Worm (Caenorhabditis elegans) whole organism, L2 larva: ENCODE results near the gene F25E5.16.

Experiments used
- C34F6.9 ChIP-seq: fragments of 150-350 bp; optimal IDR thresholded peaks from 2 replicates; lab custom pipeline; 2014; ENCODE audit warnings: missing biosample characterization, missing genetic modification characterization
- F13H6.1 ChIP-seq: sonication (generic microtip); optimal IDR thresholded peaks from 2 replicates; lab custom pipeline; 2016; ENCODE audit warnings: missing genetic modification characterization, missing compliant biosample characterization
- R02D3.7 ChIP-seq: fragments of 150-350 bp; optimal IDR thresholded peaks from 2 replicates; lab custom pipeline; 2014; ENCODE audit warnings: missing biosample characterization, missing genetic modification characterization
- ZK546.5 ChIP-seq: sonication (generic microtip); optimal IDR thresholded peaks from 2 replicates; lab custom pipeline; 2017; ENCODE audit warnings: missing biosample characterization, missing genetic modification characterization
- alr-1 ChIP-seq: fragments of 150-350 bp; optimal IDR thresholded peaks from 2 replicates; lab custom pipeline; 2014; ENCODE audit warnings: missing biosample characterization, missing genetic modification characterization
- aly-2 ChIP-seq: fragments of 150-350 bp; optimal IDR thresholded peaks from 2 replicates; lab custom pipeline; 2014; ENCODE audit warnings: missing biosample characterization, missing genetic modification characterization
- ama-1 ChIP-seq: fragments of 150-350 bp; optimal IDR thresholded peaks from 2 replicates; lab custom pipeline; 2018; ENCODE audit warnings: inconsistent platforms
- blmp-1 ChIP-seq: sonication (generic microtip); optimal IDR thresholded peaks from 2 replicates; lab custom pipeline; 2017; ENCODE audit warnings: missing genetic modification characterization, mild to moderate bottlenecking, missing compliant biosample characterization, antibody characterized with exemption, moderate library complexity; ENCODE audit not compliant: insufficient read depth
- ceh-82 ChIP-seq: fragments of 150-350 bp; optimal IDR thresholded peaks from 2 replicates; lab custom pipeline; 2014; ENCODE audit warnings: missing biosample characterization, missing genetic modification characterization
- crh-2 ChIP-seq: sonication (generic microtip); optimal IDR thresholded peaks from 2 replicates; lab custom pipeline; 2017; ENCODE audit warnings: missing biosample characterization, missing genetic modification characterization
- dmd-4 ChIP-seq: sonication (generic microtip); optimal IDR thresholded peaks from 2 replicates; lab custom pipeline; 2017; ENCODE audit warnings: missing biosample characterization, missing genetic modification characterization
- egl-27 ChIP-seq: sonication (generic microtip); optimal IDR thresholded peaks from 3 replicates; lab custom pipeline; 2017; ENCODE audit warnings: missing biosample characterization, missing genetic modification reagents, missing genetic modification characterization
- elt-1 ChIP-seq: fragments of 150-350 bp; optimal IDR thresholded peaks from 2 replicates; lab custom pipeline; 2014; ENCODE audit warnings: missing biosample characterization, missing genetic modification characterization
- elt-3 ChIP-seq: sonication (generic microtip); optimal IDR thresholded peaks from 2 replicates; lab custom pipeline; 2017; ENCODE audit warnings: missing biosample characterization, missing genetic modification characterization
- fos-1 ChIP-seq: fragments of 150-350 bp; optimal IDR thresholded peaks from 2 replicates; lab custom pipeline; 2014; ENCODE audit warnings: missing biosample characterization, missing genetic modification characterization
- lin-11 ChIP-seq: fragments of 150-350 bp; sonication (generic microtip); optimal IDR thresholded peaks from 2 replicates; lab custom pipeline; 2014; ENCODE audit warnings: missing biosample characterization, missing genetic modification characterization, inconsistent platforms, mixed read lengths
- lin-13 ChIP-seq: fragments of 150-350 bp; optimal IDR thresholded peaks from 2 replicates; lab custom pipeline; 2014; ENCODE audit warnings: missing biosample characterization, missing genetic modification reagents, missing genetic modification characterization
- lin-39 ChIP-seq: fragments of 150-350 bp; optimal IDR thresholded peaks from 2 replicates; lab custom pipeline; 2014; ENCODE audit warnings: missing biosample characterization, missing genetic modification reagents, missing genetic modification characterization
- lsy-2 ChIP-seq, 2 experiments: fragments of 150-350 bp in 1 of 2; sonication (generic microtip) in 1 of 2; optimal IDR thresholded peaks; 2 replicates each; lab custom pipeline; 2014 to 2017; ENCODE audit warnings: missing biosample characterization in 2 of 2, missing genetic modification characterization in 2 of 2
- mab-5 ChIP-seq: fragments of 150-350 bp; optimal IDR thresholded peaks from 2 replicates; lab custom pipeline; 2014; ENCODE audit warnings: missing biosample characterization, missing genetic modification characterization
- mbf-1 ChIP-seq: sonication (generic microtip); optimal IDR thresholded peaks from 2 replicates; lab custom pipeline; 2017; ENCODE audit warnings: missing biosample characterization, missing genetic modification characterization
- mdl-1 ChIP-seq, 2 experiments: fragments of 150-350 bp in 1 of 2; sonication (generic microtip) in 1 of 2; optimal IDR thresholded peaks; 2 replicates each; lab custom pipeline; 2017; ENCODE audit warnings: missing biosample characterization in 2 of 2, missing genetic modification characterization in 2 of 2
- nhr-10 ChIP-seq: sonication (generic microtip); optimal IDR thresholded peaks from 2 replicates; lab custom pipeline; 2017; ENCODE audit warnings: missing biosample characterization, missing genetic modification characterization
- nhr-11 ChIP-seq: fragments of 150-350 bp; optimal IDR thresholded peaks from 2 replicates; lab custom pipeline; 2014; ENCODE audit warnings: missing biosample characterization, missing genetic modification characterization
- nhr-12 ChIP-seq: fragments of 150-350 bp; optimal IDR thresholded peaks from 2 replicates; lab custom pipeline; 2014; ENCODE audit warnings: missing biosample characterization, missing genetic modification characterization
- nhr-129 ChIP-seq: fragments of 150-350 bp; optimal IDR thresholded peaks from 2 replicates; lab custom pipeline; 2014; ENCODE audit warnings: missing biosample characterization, missing genetic modification characterization
- nhr-21 ChIP-seq: fragments of 150-350 bp; optimal IDR thresholded peaks from 2 replicates; lab custom pipeline; 2014; ENCODE audit warnings: missing biosample characterization, missing genetic modification characterization
- nhr-23 ChIP-seq: fragments of 150-350 bp; optimal IDR thresholded peaks from 2 replicates; lab custom pipeline; 2014; ENCODE audit warnings: missing biosample characterization, missing genetic modification reagents, missing genetic modification characterization
- nhr-237 ChIP-seq: fragments of 150-350 bp; optimal IDR thresholded peaks from 2 replicates; lab custom pipeline; 2014; ENCODE audit warnings: missing biosample characterization, missing genetic modification characterization
- nhr-25 ChIP-seq: fragments of 150-350 bp; sonication (generic microtip); optimal IDR thresholded peaks from 3 replicates; lab custom pipeline; 2014; ENCODE audit warnings: missing biosample characterization, missing genetic modification characterization
- nhr-6 ChIP-seq: fragments of 150-350 bp; optimal IDR thresholded peaks from 2 replicates; lab custom pipeline; 2014; ENCODE audit warnings: missing biosample characterization, missing genetic modification characterization
- nhr-77 ChIP-seq: fragments of 150-350 bp; optimal IDR thresholded peaks from 2 replicates; lab custom pipeline; 2014; ENCODE audit warnings: missing biosample characterization, missing genetic modification characterization
- peb-1 ChIP-seq: fragments of 150-350 bp; optimal IDR thresholded peaks from 2 replicates; lab custom pipeline; 2014; ENCODE audit warnings: missing biosample characterization, missing genetic modification characterization
- skn-1 ChIP-seq: sonication (generic microtip); optimal IDR thresholded peaks from 2 replicates; lab custom pipeline; 2017; ENCODE audit warnings: missing biosample characterization, missing genetic modification characterization
- sma-3 ChIP-seq: sonication (generic microtip); optimal IDR thresholded peaks from 2 replicates; lab custom pipeline; 2016; ENCODE audit warnings: missing genetic modification reagents, missing genetic modification characterization, missing compliant biosample characterization
- unc-55 ChIP-seq: fragments of 150-350 bp; sonication (generic microtip); optimal IDR thresholded peaks from 3 replicates; lab custom pipeline; 2014; ENCODE audit warnings: missing biosample characterization, missing genetic modification reagents, missing genetic modification characterization
- zag-1 ChIP-seq: fragments of 150-350 bp; optimal IDR thresholded peaks from 2 replicates; lab custom pipeline; 2014; ENCODE audit warnings: missing biosample characterization, missing genetic modification characterization
- ztf-11 ChIP-seq: sonication (generic microtip); optimal IDR thresholded peaks from 2 replicates; lab custom pipeline; 2017; ENCODE audit warnings: missing biosample characterization, missing genetic modification characterization
- ztf-4 ChIP-seq: fragments of 150-350 bp; optimal IDR thresholded peaks from 2 replicates; lab custom pipeline; 2014; ENCODE audit warnings: missing biosample characterization, missing genetic modification characterization

F25E5.16 gene

ce11 chrV:7416569-7416968, 21.5 kb upstream of the F25E5.16 start:
- TF ChIP-seq nhr-12 (no peak), ztf-4 (tag; lab: Kevin White, UChicago) (no peak), nhr-77 (tag; lab: Kevin White, UChicago) (no peak), ceh-82 (tag; lab: Kevin White, UChicago) (no peak), alr-1 (tag; lab: Kevin White, UChicago) (no peak), fos-1 (no peak), lin-13 (GFP tag; lab: Kevin White, UChicago) (no peak), ztf-11 (tag; lab: Kevin White, UChicago) (no peak), dmd-4 (tag; lab: Kevin White, UChicago) (no peak), unc-55 (no peak), mab-5 (tag; lab: Kevin White, UChicago) (no peak), sma-3 (GFP tag; lab: Kevin White, UChicago) (peak; percentile 1), F13H6.1 (tag; lab: Kevin White, UChicago) (no peak), nhr-6 (tag; lab: Kevin White, UChicago) (no peak), nhr-21 (peak; percentile 31), crh-2 (tag; lab: Kevin White, UChicago) (no peak), mdl-1 (tag; optimal IDR thresholded peaks at IDR 0.05; lab: Kevin White, UChicago) (no peak), zag-1 (tag; lab: Kevin White, UChicago) (no peak)

- TF ChIP-seq zag-1 (tag; lab: Kevin White, UChicago) (no peak), nhr-25 (tag; lab: Kevin White, UChicago) (peak; percentile 51)
Measured at ce11 chrV:7417018-7417716, 20.9 kb upstream of the F25E5.16 start, which contains the start of gene srw-67. Gene srw-67, plus strand, starts transcription at chrV:7417660.

ce11 chrV:7420162-7420561, 17.9 kb upstream of the F25E5.16 start, which contains the start of gene srxa-4:
Gene srxa-4, plus strand, starts transcription at chrV:7420462.
- no peak for TF ChIP-seq nhr-10 (tag; lab: Kevin White, UChicago)
- no peak for TF ChIP-seq ama-1
- no peak for TF ChIP-seq F13H6.1 (tag; lab: Kevin White, UChicago)
- no peak for TF ChIP-seq lin-39 (tag; lab: Kevin White, UChicago)
- no peak for TF ChIP-seq fos-1
- TF ChIP-seq elt-3 (tag; lab: Kevin White, UChicago) = no peak
- no peak for TF ChIP-seq nhr-237 (tag; lab: Kevin White, UChicago)
- TF ChIP-seq sma-3 (GFP tag; lab: Kevin White, UChicago) = no peak
- no peak for TF ChIP-seq mab-5 (tag; lab: Kevin White, UChicago)
- no peak for TF ChIP-seq ztf-11 (tag; lab: Kevin White, UChicago)
- TF ChIP-seq skn-1 (tag; lab: Kevin White, UChicago) = no peak
- no peak for TF ChIP-seq lin-13 (GFP tag; lab: Kevin White, UChicago)
- no peak for TF ChIP-seq lsy-2 (tag; optimal IDR thresholded peaks at IDR 0.05; lab: Kevin White, UChicago)
- no peak for TF ChIP-seq nhr-11 (tag; lab: Kevin White, UChicago)
- TF ChIP-seq, all 48 proteins: peak for 0

ce11 chrV:7424336-7424735, 13.7 kb upstream of the F25E5.16 start, which contains the start of gene F18E3.10:
Gene F18E3.10, minus strand, starts transcription at chrV:7424436.
- TF ChIP-seq blmp-1 (no peak), egl-27 (tag; lab: Kevin White, UChicago) (no peak), nhr-129 (tag; lab: Kevin White, UChicago) (no peak), nhr-23 (tag; lab: Kevin White, UChicago) (no peak), peb-1 (tag; lab: Kevin White, UChicago) (no peak), mbf-1 (tag; lab: Kevin White, UChicago) (no peak), nhr-25 (tag; lab: Kevin White, UChicago) (no peak), ZK546.5 (tag; lab: Kevin White, UChicago) (no peak), zag-1 (tag; lab: Kevin White, UChicago) (no peak), alr-1 (tag; lab: Kevin White, UChicago) (no peak), lin-39 (tag; lab: Kevin White, UChicago) (no peak), lin-11 (tag; lab: Kevin White, UChicago) (no peak), sma-3 (GFP tag; lab: Kevin White, UChicago) (no peak), R02D3.7 (tag; lab: Kevin White, UChicago) (no peak), lin-13 (GFP tag; lab: Kevin White, UChicago) (no peak), aly-2 (tag; lab: Kevin White, UChicago) (no peak), C34F6.9 (no peak), ama-1 (no peak), elt-1 (tag; lab: Kevin White, UChicago) (no peak)
